Worm (Caenorhabditis elegans) whole organism, late embryonic: Measurements from ENCODE around the gene Y24D9A.6.
A peak's percentile ranks its signal among the peaks of the same experiment; 100 is the strongest.

ENCODE experiments used
- C38D4.7 ChIP-seq: fragments of 200-800 bp; sonication (Bioruptor generic); optimal IDR thresholded peaks from 2 replicates; lab custom pipeline; 2018; ENCODE audit warnings: mild to moderate bottlenecking, missing genetic modification characterization, moderate library complexity, missing compliant biosample characterization
- F13H6.1 ChIP-seq: sonication (generic microtip); optimal IDR thresholded peaks from 2 replicates; lab custom pipeline; 2016; ENCODE audit warnings: missing genetic modification characterization, missing compliant biosample characterization
- ama-1 ChIP-seq: fragments of 150-350 bp; optimal IDR thresholded peaks from 2 replicates; lab custom pipeline; 2014
- ceh-48 ChIP-seq: sonication (generic microtip); optimal IDR thresholded peaks from 2 replicates; lab custom pipeline; 2016; ENCODE audit warnings: missing genetic modification characterization, inconsistent platforms, missing compliant biosample characterization
- elt-2 ChIP-seq: sonication (generic microtip); optimal IDR thresholded peaks from 2 replicates; lab custom pipeline; 2016; ENCODE audit warnings: missing genetic modification reagents, missing genetic modification characterization, missing compliant biosample characterization
- fkh-10 ChIP-seq: fragments of 150-350 bp; optimal IDR thresholded peaks from 2 replicates; lab custom pipeline; 2014; ENCODE audit warnings: missing biosample characterization, missing genetic modification reagents, missing genetic modification characterization
- mec-3 ChIP-seq: sonication (generic microtip); optimal IDR thresholded peaks from 2 replicates; lab custom pipeline; 2016; ENCODE audit warnings: borderline replicate concordance, missing genetic modification characterization, missing compliant biosample characterization
- nhr-11 ChIP-seq: fragments of 150-350 bp; optimal IDR thresholded peaks from 2 replicates; lab custom pipeline; 2014; ENCODE audit warnings: missing biosample characterization, missing genetic modification characterization
- pqm-1 ChIP-seq: sonication (generic microtip); optimal IDR thresholded peaks from 2 replicates; lab custom pipeline; 2016; ENCODE audit warnings: missing genetic modification characterization, missing compliant biosample characterization
- pros-1 ChIP-seq: fragments of 150-350 bp; optimal IDR thresholded peaks from 2 replicates; lab custom pipeline; 2014; ENCODE audit warnings: missing biosample characterization, missing genetic modification reagents, missing genetic modification characterization
- ref-2 ChIP-seq: sonication (generic microtip); optimal IDR thresholded peaks from 2 replicates; lab custom pipeline; 2016; ENCODE audit warnings: missing genetic modification characterization, missing compliant biosample characterization
- sox-4 ChIP-seq: sonication (generic microtip); optimal IDR thresholded peaks from 2 replicates; lab custom pipeline; 2017; ENCODE audit warnings: mild to moderate bottlenecking, missing genetic modification characterization, inconsistent platforms, missing compliant biosample characterization
- tbx-2 ChIP-seq: sonication (generic microtip); optimal IDR thresholded peaks from 2 replicates; lab custom pipeline; 2016; ENCODE audit warnings: missing genetic modification characterization, missing compliant biosample characterization
- unc-3 ChIP-seq, 2 experiments: fragments of 200-800 bp in 1 of 2; sonication (Bioruptor generic) in 1 of 2; sonication (generic microtip) in 1 of 2; conservative IDR thresholded peaks in 1 of 2; optimal IDR thresholded peaks in 1 of 2; 2 replicates each; pipeline versions ENCODE4 v1.3.6 to Lab custom; 2016 to 2022; ENCODE audit warnings: missing compliant biosample characterization in 2 of 2, missing genetic modification characterization in 2 of 2, missing genetic modification reagents in 1 of 2

ce11 chrIV:4398420-4398819 is 1.8 kb downstream of the Y24D9A.6 start:
- TF ChIP-seq pqm-1 (tag; lab: Kevin White, UChicago) (no peak), ama-1 (lab: Kevin White, UChicago) (no peak), sox-4 (no peak), tbx-2 (no peak), fkh-10 (GFP tag; lab: Kevin White, UChicago) (no peak), unc-3 (GFP tag; conservative IDR thresholded peaks at IDR 0.05; lab: Robert Waterston, UW) (no peak), unc-3 (tag; optimal IDR thresholded peaks at IDR 0.05; lab: Kevin White, UChicago) (no peak), ceh-48 (tag; lab: Kevin White, UChicago) (no peak), mec-3 (no peak), pros-1 (tag; lab: Kevin White, UChicago) (no peak), C38D4.7 (GFP tag; lab: Kevin White, UChicago) (no peak), elt-2 (tag; lab: Kevin White, UChicago) (peak; percentile 28), ref-2 (tag; lab: Kevin White, UChicago) (no peak), nhr-11 (tag; lab: Kevin White, UChicago) (no peak), F13H6.1 (tag; lab: Kevin White, UChicago) (peak; percentile 15)
